Worm (Caenorhabditis elegans): ENCODE results near the gene got-1.2.
A peak's percentile ranks its signal among the peaks of the same experiment; 100 is the strongest.

The got-1.2 gene

ce11 chrX:16782797-16783259 is 10.1 kb downstream of the got-1.2 start, which contains the start of gene T01C8.3:
Gene T01C8.3 (minus strand): TSS chrX:16783209.
- no peak for TF ChIP-seq ham-2 (GFP tag; optimal IDR thresholded peaks at IDR 0.05)
- TF ChIP-seq mab-5 (tag; optimal IDR thresholded peaks at IDR 0.05), result no peak
- no peak for TF ChIP-seq snpc-4 (tag; optimal IDR thresholded peaks at IDR 0.05)
- no peak for TF ChIP-seq ceh-39 (tag; optimal IDR thresholded peaks at IDR 0.05)
- no peak for TF ChIP-seq ztf-11 (tag; optimal IDR thresholded peaks at IDR 0.05)
- TF ChIP-seq unc-62 (GFP tag; optimal IDR thresholded peaks at IDR 0.05), result no peak
- no peak for TF ChIP-seq nhr-2 (tag; optimal IDR thresholded peaks at IDR 0.05)
- no peak for TF ChIP-seq zip-8 (tag; optimal IDR thresholded peaks at IDR 0.05)
- TF ChIP-seq unc-120 (tag; optimal IDR thresholded peaks at IDR 0.05; ENCODE audit: poor library complexity, severe bottlenecking), result no peak
- no peak for TF ChIP-seq ces-1 (GFP tag; optimal IDR thresholded peaks at IDR 0.05)
- TF ChIP-seq bed-3 (GFP tag; optimal IDR thresholded peaks at IDR 0.05), result no peak
- no peak for TF ChIP-seq lsy-2 (tag; optimal IDR thresholded peaks at IDR 0.05)

ce11 chrX:16775335-16775835 is 17.5 kb downstream of the got-1.2 start:
- no peak for TF ChIP-seq mep-1 (tag; optimal IDR thresholded peaks at IDR 0.05)
- TF ChIP-seq bed-3 (GFP tag; optimal IDR thresholded peaks at IDR 0.05), result no peak
- peak; percentile 52 for TF ChIP-seq hlh-1 (tag; optimal IDR thresholded peaks at IDR 0.05)

- no peak for TF ChIP-seq unc-39 (tag; optimal IDR thresholded peaks at IDR 0.05)
- no peak for TF ChIP-seq bed-3 (GFP tag; optimal IDR thresholded peaks at IDR 0.05)
- TF ChIP-seq ceh-83 (GFP tag; optimal IDR thresholded peaks at IDR 0.05), result no peak
- TF ChIP-seq snpc-4 (tag; optimal IDR thresholded peaks at IDR 0.05), result no peak
- TF ChIP-seq hlh-1 (tag; optimal IDR thresholded peaks at IDR 0.05), result no peak
- TF ChIP-seq ztf-11 (tag; optimal IDR thresholded peaks at IDR 0.05), result no peak
- no peak for TF ChIP-seq M03D4.4 (tag; optimal IDR thresholded peaks at IDR 0.05)
- no peak for TF ChIP-seq mls-2 (tag; optimal IDR thresholded peaks at IDR 0.05)
- TF ChIP-seq lin-13 (tag; optimal IDR thresholded peaks at IDR 0.05), result no peak
- no peak for TF ChIP-seq flh-1 (GFP tag; optimal IDR thresholded peaks at IDR 0.05)
- TF ChIP-seq zip-8 (tag; optimal IDR thresholded peaks at IDR 0.05), result no peak
Observed at ce11 chrX:16773421-16773820, 19.5 kb downstream of the got-1.2 start.

- TF ChIP-seq drap-1 (GFP tag; optimal IDR thresholded peaks at IDR 0.05), result no peak
- no peak for TF ChIP-seq ces-1 (GFP tag; optimal IDR thresholded peaks at IDR 0.05)
- TF ChIP-seq snpc-4 (tag; optimal IDR thresholded peaks at IDR 0.05), result no peak
- no peak for TF ChIP-seq mls-2 (tag; optimal IDR thresholded peaks at IDR 0.05)
- no peak for TF ChIP-seq mep-1 (tag; optimal IDR thresholded peaks at IDR 0.05)
- no peak for TF ChIP-seq elt-1 (tag; optimal IDR thresholded peaks at IDR 0.05; ENCODE audit: borderline replicate concordance, insufficient read depth)
- TF ChIP-seq unc-39 (tag; optimal IDR thresholded peaks at IDR 0.05), result no peak
- no peak for TF ChIP-seq zip-8 (tag; optimal IDR thresholded peaks at IDR 0.05)
- TF ChIP-seq sem-2 (GFP tag; optimal IDR thresholded peaks at IDR 0.05), result no peak
- TF ChIP-seq nhr-28 (tag; optimal IDR thresholded peaks at IDR 0.05), result no peak
- no peak for TF ChIP-seq pha-4 (tag; optimal IDR thresholded peaks at IDR 0.05)
Observed at ce11 chrX:16772112-16772731, 20.7 kb downstream of the got-1.2 start.

ce11 chrX:16770919-16771318 is 22.0 kb downstream of the got-1.2 start:
- TF ChIP-seq mep-1 (tag; optimal IDR thresholded peaks at IDR 0.05) (peak; percentile 15), lin-32 (GFP tag; optimal IDR thresholded peaks at IDR 0.05) (peak; percentile 12), mls-2 (tag; optimal IDR thresholded peaks at IDR 0.05) (peak; percentile 29), drap-1 (GFP tag; optimal IDR thresholded peaks at IDR 0.05) (peak; percentile 48), sem-2 (GFP tag; optimal IDR thresholded peaks at IDR 0.05) (no peak), nhr-2 (tag; optimal IDR thresholded peaks at IDR 0.05) (peak; percentile 95), hlh-1 (tag; optimal IDR thresholded peaks at IDR 0.05) (peak; percentile 13), ham-2 (GFP tag; optimal IDR thresholded peaks at IDR 0.05) (peak; percentile 32), cnd-1 (tag; optimal IDR thresholded peaks at IDR 0.05) (peak; percentile 46), ztf-11 (tag; optimal IDR thresholded peaks at IDR 0.05) (no peak)

ce11 chrX:16770398-16770797 is 22.5 kb downstream of the got-1.2 start, which contains the start of gene mct-6:
Gene mct-6 (minus strand): TSS chrX:16770498.
- TF ChIP-seq cnd-1 (tag; optimal IDR thresholded peaks at IDR 0.05) (no peak), unc-62 (GFP tag; optimal IDR thresholded peaks at IDR 0.05) (peak; percentile 8), ceh-83 (GFP tag; optimal IDR thresholded peaks at IDR 0.05) (no peak), mab-5 (tag; optimal IDR thresholded peaks at IDR 0.05) (no peak), blmp-1 (tag; optimal IDR thresholded peaks at IDR 0.05) (no peak)
